Worm (Caenorhabditis elegans) whole organism, L1 larva: ENCODE data around the gene T22B2.5.
A peak's percentile ranks its signal among the peaks of the same experiment; 100 is the strongest.

Source experiments
- C16A3.4 ChIP-seq: fragments of 150-350 bp; optimal IDR thresholded peaks from 2 replicates; lab custom pipeline; 2014; ENCODE audit warnings: missing biosample characterization, missing genetic modification characterization
- F16B12.6 ChIP-seq: fragments of 150-350 bp; optimal IDR thresholded peaks from 2 replicates; lab custom pipeline; 2014; ENCODE audit warnings: missing biosample characterization, missing genetic modification characterization
- aha-1 ChIP-seq: fragments of 150-350 bp; optimal IDR thresholded peaks from 2 replicates; lab custom pipeline; 2014; ENCODE audit warnings: missing biosample characterization, missing genetic modification characterization
- aly-2 ChIP-seq: fragments of 150-350 bp; optimal IDR thresholded peaks from 2 replicates; lab custom pipeline; 2014; ENCODE audit warnings: missing biosample characterization, missing genetic modification characterization
- blmp-1 ChIP-seq: fragments of 150-350 bp; optimal IDR thresholded peaks from 2 replicates; lab custom pipeline; 2014; ENCODE audit warnings: missing biosample characterization, missing genetic modification characterization
- ceh-8 ChIP-seq: fragments of 200-800 bp; sonication (Bioruptor generic); optimal IDR thresholded peaks from 2 replicates; lab custom pipeline; 2018; ENCODE audit warnings: mild to moderate bottlenecking, missing genetic modification characterization, moderate library complexity, missing compliant biosample characterization
- ceh-88 ChIP-seq: fragments of 200-800 bp; sonication (Bioruptor generic); IDR thresholded peaks from 2 replicates; pipeline ENCODE4 v1.3.6; 2022; ENCODE audit warnings: missing genetic modification characterization, missing compliant biosample characterization
- egl-27 ChIP-seq, 2 experiments: fragments of 150-350 bp in 1 of 2; sonication (generic microtip); optimal IDR thresholded peaks; 3 replicates each; lab custom pipeline; 2017 to 2018; ENCODE audit warnings: missing biosample characterization in 2 of 2, missing genetic modification characterization in 2 of 2, missing genetic modification reagents in 2 of 2
- elt-2 ChIP-seq: sonication (generic microtip); optimal IDR thresholded peaks from 2 replicates; lab custom pipeline; 2016; ENCODE audit warnings: missing genetic modification characterization, mild to moderate bottlenecking, inconsistent platforms, missing compliant biosample characterization, missing genetic modification reagents
- elt-3 ChIP-seq, 6 experiments: fragments of 150-350 bp in 1 of 6; sonication (generic microtip); optimal IDR thresholded peaks; 2 replicates each; lab custom pipeline; 2017 to 2018; ENCODE audit warnings: missing biosample characterization in 6 of 6, missing genetic modification characterization in 6 of 6, inconsistent platforms in 1 of 6
- ets-5 ChIP-seq: fragments of 200-800 bp; sonication (Bioruptor generic); IDR thresholded peaks from 2 replicates; pipeline ENCODE4 v1.3.6; 2022; ENCODE audit warnings: missing genetic modification characterization, missing compliant biosample characterization
- fkh-10 ChIP-seq: sonication (generic microtip); optimal IDR thresholded peaks from 2 replicates; lab custom pipeline; 2017; ENCODE audit warnings: missing biosample characterization, missing genetic modification reagents, missing genetic modification characterization
- fkh-4 ChIP-seq: sonication (generic microtip); optimal IDR thresholded peaks from 2 replicates; lab custom pipeline; 2016; ENCODE audit warnings: missing compliant biosample characterization, missing genetic modification characterization, borderline replicate concordance
- fos-1 ChIP-seq: fragments of 150-350 bp; optimal IDR thresholded peaks from 2 replicates; lab custom pipeline; 2014; ENCODE audit warnings: missing biosample characterization, missing genetic modification characterization
- grh-1 ChIP-seq: fragments of 200-800 bp; sonication (Bioruptor generic); IDR thresholded peaks from 2 replicates; pipeline ENCODE4 v1.3.6; 2022; ENCODE audit warnings: missing genetic modification reagents, missing genetic modification characterization, missing compliant biosample characterization
- hlh-4 ChIP-seq: sonication (generic microtip); optimal IDR thresholded peaks from 2 replicates; lab custom pipeline; 2016; ENCODE audit warnings: mild to moderate bottlenecking, missing genetic modification characterization, missing compliant biosample characterization
- irx-1 ChIP-seq: sonication (generic microtip); optimal IDR thresholded peaks from 2 replicates; lab custom pipeline; 2016; ENCODE audit warnings: missing genetic modification characterization, missing compliant biosample characterization
- lin-13 ChIP-seq: fragments of 150-350 bp; optimal IDR thresholded peaks from 2 replicates; lab custom pipeline; 2014; ENCODE audit warnings: missing biosample characterization, missing genetic modification reagents, missing genetic modification characterization
- lin-14 ChIP-seq: fragments of 200-800 bp; sonication (Bioruptor generic); optimal IDR thresholded peaks from 2 replicates; lab custom pipeline; 2018; ENCODE audit warnings: mild to moderate bottlenecking, missing genetic modification characterization, moderate library complexity, missing compliant biosample characterization
- lin-39 ChIP-seq: fragments of 150-350 bp; optimal IDR thresholded peaks from 2 replicates; lab custom pipeline; 2014; ENCODE audit warnings: missing biosample characterization, missing genetic modification reagents, missing genetic modification characterization
- lir-3 ChIP-seq: sonication (generic microtip); optimal IDR thresholded peaks from 2 replicates; lab custom pipeline; 2016; ENCODE audit warnings: mild to moderate bottlenecking, missing genetic modification characterization, moderate library complexity, missing compliant biosample characterization; ENCODE audit not compliant: poor library complexity
- mab-9 ChIP-seq: fragments of 200-800 bp; sonication (Bioruptor generic); IDR thresholded peaks from 2 replicates; pipeline ENCODE4 v1.3.6; 2022; ENCODE audit warnings: missing genetic modification reagents, missing genetic modification characterization, missing compliant biosample characterization
- mdl-1 ChIP-seq, 2 experiments: fragments of 150-350 bp; optimal IDR thresholded peaks; 2 replicates each; lab custom pipeline; 2014 to 2017; ENCODE audit warnings: missing biosample characterization in 2 of 2, missing genetic modification characterization in 2 of 2, inconsistent platforms in 1 of 2
- nhr-11 ChIP-seq: fragments of 150-350 bp; optimal IDR thresholded peaks from 2 replicates; lab custom pipeline; 2014; ENCODE audit warnings: missing biosample characterization, missing genetic modification characterization
- nhr-19 ChIP-seq: fragments of 200-800 bp; sonication (Bioruptor generic); conservative IDR thresholded peaks from 2 replicates; pipeline ENCODE4 v1.3.6; 2022; ENCODE audit warnings: missing genetic modification characterization, missing compliant biosample characterization
- nhr-237 ChIP-seq: fragments of 150-350 bp; optimal IDR thresholded peaks from 2 replicates; lab custom pipeline; 2014; ENCODE audit warnings: missing biosample characterization, missing genetic modification characterization
- nhr-28 ChIP-seq: fragments of 150-350 bp; optimal IDR thresholded peaks from 2 replicates; lab custom pipeline; 2014; ENCODE audit warnings: missing biosample characterization, missing genetic modification characterization
- nhr-71 ChIP-seq: sonication (generic microtip); optimal IDR thresholded peaks from 2 replicates; lab custom pipeline; 2016; ENCODE audit warnings: mild to moderate bottlenecking, missing genetic modification characterization, moderate library complexity, missing compliant biosample characterization
- nhr-84 ChIP-seq: sonication (generic microtip); optimal IDR thresholded peaks from 2 replicates; lab custom pipeline; 2017; ENCODE audit warnings: missing biosample characterization, missing genetic modification characterization
- pqm-1 ChIP-seq: sonication (generic microtip); optimal IDR thresholded peaks from 3 replicates; lab custom pipeline; 2017; ENCODE audit warnings: missing biosample characterization, missing genetic modification characterization
- rnt-1 ChIP-seq: sonication (generic microtip); optimal IDR thresholded peaks from 2 replicates; lab custom pipeline; 2016; ENCODE audit warnings: mild to moderate bottlenecking, missing genetic modification characterization, moderate library complexity, missing compliant biosample characterization
- skn-1 ChIP-seq: fragments of 150-350 bp; optimal IDR thresholded peaks from 2 replicates; lab custom pipeline; 2014; ENCODE audit warnings: missing biosample characterization, missing genetic modification characterization
- snu-23 ChIP-seq: sonication (generic microtip); optimal IDR thresholded peaks from 2 replicates; lab custom pipeline; 2016; ENCODE audit warnings: missing genetic modification characterization, missing compliant biosample characterization
- sptf-1 ChIP-seq: fragments of 150-350 bp; optimal IDR thresholded peaks from 2 replicates; lab custom pipeline; 2014; ENCODE audit warnings: missing biosample characterization, missing genetic modification characterization
- sup-37 ChIP-seq: fragments of 200-800 bp; sonication (Bioruptor generic); optimal IDR thresholded peaks from 2 replicates; lab custom pipeline; 2018; ENCODE audit warnings: mild to moderate bottlenecking, missing genetic modification characterization, missing compliant biosample characterization
- swsn-7 ChIP-seq: sonication (generic microtip); optimal IDR thresholded peaks from 2 replicates; lab custom pipeline; 2016; ENCODE audit warnings: missing genetic modification characterization, missing compliant biosample characterization
- tbx-2 ChIP-seq: sonication (generic microtip); optimal IDR thresholded peaks from 2 replicates; lab custom pipeline; 2016; ENCODE audit warnings: missing genetic modification characterization, missing compliant biosample characterization
- tlp-1 ChIP-seq: fragments of 150-350 bp; optimal IDR thresholded peaks from 2 replicates; lab custom pipeline; 2014; ENCODE audit warnings: missing biosample characterization, missing genetic modification characterization
- unc-130 ChIP-seq: fragments of 150-350 bp; optimal IDR thresholded peaks from 2 replicates; lab custom pipeline; 2017; ENCODE audit warnings: missing biosample characterization, missing genetic modification characterization, inconsistent platforms
- unc-30 ChIP-seq: sonication (generic microtip); optimal IDR thresholded peaks from 2 replicates; lab custom pipeline; 2017; ENCODE audit warnings: missing biosample characterization, missing genetic modification characterization
- unc-62 ChIP-seq: fragments of 150-350 bp; optimal IDR thresholded peaks from 2 replicates; lab custom pipeline; 2014; ENCODE audit warnings: missing biosample characterization, missing genetic modification reagents, missing genetic modification characterization
- unc-98 ChIP-seq: fragments of 200-800 bp; sonication (Bioruptor generic); IDR thresholded peaks from 2 replicates; pipeline ENCODE4 v1.3.6; 2022; ENCODE audit warnings: missing genetic modification characterization, missing compliant biosample characterization
- vab-15 ChIP-seq: sonication (generic microtip); optimal IDR thresholded peaks from 2 replicates; lab custom pipeline; 2017; ENCODE audit warnings: missing genotype, mild to moderate bottlenecking, missing genetic modification characterization, missing compliant biosample characterization
- zag-1 ChIP-seq: fragments of 150-350 bp; optimal IDR thresholded peaks from 2 replicates; lab custom pipeline; 2014; ENCODE audit warnings: missing biosample characterization, missing genetic modification characterization
- ztf-11 ChIP-seq, 2 experiments: sonication (generic microtip); optimal IDR thresholded peaks; 2 replicates each; lab custom pipeline; 2016 to 2017; ENCODE audit warnings: missing genetic modification characterization in 2 of 2, missing biosample characterization in 1 of 2, missing compliant biosample characterization in 1 of 2
- ztf-4 ChIP-seq: fragments of 150-350 bp; optimal IDR thresholded peaks from 2 replicates; lab custom pipeline; 2014; ENCODE audit warnings: missing biosample characterization, missing genetic modification characterization

T22B2.5 gene

ce11 chrX:3917013-3917412 lies 5.8 kb upstream of the T22B2.5 start, which contains the start of gene T22B2.3:
TSS of gene T22B2.3 (plus strand) at chrX:3917313.
- TF ChIP-seq swsn-7 (tag; lab: Kevin White, UChicago) (no peak), sup-37 (GFP tag; lab: Kevin White, UChicago) (no peak), nhr-28 (tag; lab: Kevin White, UChicago) (no peak), lir-3 (tag; lab: Kevin White, UChicago) (no peak), elt-3 (tag; optimal IDR thresholded peaks at IDR 0.05; lab: Kevin White, UChicago) (no peak), ztf-11 (tag; optimal IDR thresholded peaks at IDR 0.05; lab: Kevin White, UChicago) (no peak), grh-1 (no peak), zag-1 (tag; lab: Kevin White, UChicago) (no peak), nhr-71 (tag; lab: Kevin White, UChicago) (no peak), unc-130 (tag; lab: Kevin White, UChicago) (no peak), elt-2 (tag; lab: Kevin White, UChicago) (no peak), aly-2 (tag; lab: Kevin White, UChicago) (no peak)

ce11 chrX:3915748-3916147 lies 4.6 kb upstream of the T22B2.5 start, which contains the start of gene idpp-9:
TSS of gene idpp-9 (minus strand) at chrX:3915848.
- no peak for TF ChIP-seq ets-5

ce11 chrX:3914273-3914672 lies 3.1 kb upstream of the T22B2.5 start:
- peak; percentile 2 for TF ChIP-seq C16A3.4 (tag; lab: Kevin White, UChicago)
- TF ChIP-seq nhr-28 (tag; lab: Kevin White, UChicago) = no peak
- no peak for TF ChIP-seq unc-98
- no peak for TF ChIP-seq nhr-11 (tag; lab: Kevin White, UChicago)
- TF ChIP-seq pqm-1 (tag; lab: Kevin White, UChicago) = no peak
- no peak for TF ChIP-seq irx-1 (tag; lab: Kevin White, UChicago)
- TF ChIP-seq blmp-1 (tag; lab: Kevin White, UChicago) = no peak
- no peak for TF ChIP-seq unc-30 (tag; lab: Kevin White, UChicago)
- no peak for TF ChIP-seq egl-27 (tag; optimal IDR thresholded peaks at IDR 0.05; lab: Kevin White, UChicago)
- TF ChIP-seq nhr-19 (GFP tag; lab: Robert Waterston, UW) = peak; percentile 30; the same call in 1 of the 2 replicates
- TF ChIP-seq ceh-8 (GFP tag; lab: Kevin White, UChicago) = no peak
- TF ChIP-seq mdl-1 (tag; optimal IDR thresholded peaks at IDR 0.05; lab: Kevin White, UChicago) = no peak
- no peak for TF ChIP-seq vab-15 (tag; lab: Kevin White, UChicago)
- no peak for TF ChIP-seq hlh-4 (tag; lab: Kevin White, UChicago)
- TF ChIP-seq fos-1 = no peak
- TF ChIP-seq nhr-84 (tag; lab: Kevin White, UChicago) = no peak
- peak; percentile 7 for TF ChIP-seq snu-23 (GFP tag; lab: Kevin White, UChicago)
- no peak for TF ChIP-seq fkh-4 (tag; lab: Kevin White, UChicago)
- TF ChIP-seq unc-62 (GFP tag; lab: Kevin White, UChicago) = no peak
- no peak for TF ChIP-seq sup-37 (GFP tag; lab: Kevin White, UChicago)
- no peak for TF ChIP-seq nhr-71 (tag; lab: Kevin White, UChicago)
- TF ChIP-seq mab-9 (GFP tag; lab: Robert Waterston, UW) = no peak
- TF ChIP-seq aha-1 (tag; lab: Kevin White, UChicago) = no peak
- peak; percentile 14 for TF ChIP-seq unc-130 (tag; lab: Kevin White, UChicago)
- TF ChIP-seq ets-5 = no peak
- peak; percentile 61 for TF ChIP-seq rnt-1 (tag; lab: Kevin White, UChicago)
- TF ChIP-seq ztf-4 (tag; lab: Kevin White, UChicago) = no peak
- TF ChIP-seq lin-13 = no peak
- TF ChIP-seq lin-39 (tag; lab: Kevin White, UChicago) = no peak
- TF ChIP-seq nhr-237 (tag; lab: Kevin White, UChicago) = no peak
- no peak for TF ChIP-seq elt-2 (tag; lab: Kevin White, UChicago)
- TF ChIP-seq ztf-11 (tag; optimal IDR thresholded peaks at IDR 0.05; lab: Kevin White, UChicago) = no peak
- no peak for TF ChIP-seq ceh-88 (GFP tag; lab: Robert Waterston, UW)
- no peak for TF ChIP-seq tbx-2 (tag; lab: Kevin White, UChicago)
- no peak for TF ChIP-seq tlp-1 (tag; lab: Kevin White, UChicago)
- TF ChIP-seq F16B12.6 (tag; lab: Kevin White, UChicago) = no peak
- no peak for TF ChIP-seq lir-3 (tag; lab: Kevin White, UChicago)
- TF ChIP-seq sptf-1 (tag; lab: Kevin White, UChicago) = no peak
- no peak for TF ChIP-seq fkh-10 (GFP tag; lab: Kevin White, UChicago)
- TF ChIP-seq lin-14 = no peak
- TF ChIP-seq skn-1 (tag; lab: Kevin White, UChicago) = peak; percentile 23
